Worm (Caenorhabditis elegans) whole organism, L2 larva: ENCODE data around the gene F32D8.13.

ENCODE experiments used
- C34F6.9 ChIP-seq: fragments of 150-350 bp; optimal IDR thresholded peaks from 2 replicates; lab custom pipeline; 2014; ENCODE audit warnings: missing biosample characterization, missing genetic modification characterization
- F13H6.1 ChIP-seq: sonication (generic microtip); optimal IDR thresholded peaks from 2 replicates; lab custom pipeline; 2016; ENCODE audit warnings: missing genetic modification characterization, missing compliant biosample characterization
- R02D3.7 ChIP-seq: fragments of 150-350 bp; optimal IDR thresholded peaks from 2 replicates; lab custom pipeline; 2014; ENCODE audit warnings: missing biosample characterization, missing genetic modification characterization
- Y55F3AM.14 ChIP-seq: fragments of 200-800 bp; sonication (Bioruptor generic); optimal IDR thresholded peaks from 2 replicates; lab custom pipeline; 2018; ENCODE audit warnings: mild to moderate bottlenecking, missing genetic modification characterization, missing compliant biosample characterization
- alr-1 ChIP-seq: fragments of 150-350 bp; optimal IDR thresholded peaks from 2 replicates; lab custom pipeline; 2014; ENCODE audit warnings: missing biosample characterization, missing genetic modification characterization
- ama-1 ChIP-seq: fragments of 150-350 bp; optimal IDR thresholded peaks from 2 replicates; lab custom pipeline; 2018; ENCODE audit warnings: inconsistent platforms
- blmp-1 ChIP-seq: sonication (generic microtip); optimal IDR thresholded peaks from 2 replicates; lab custom pipeline; 2017; ENCODE audit warnings: missing genetic modification characterization, mild to moderate bottlenecking, missing compliant biosample characterization, antibody characterized with exemption, moderate library complexity; ENCODE audit not compliant: insufficient read depth
- ceh-16 ChIP-seq: fragments of 150-350 bp; optimal IDR thresholded peaks from 2 replicates; lab custom pipeline; 2014; ENCODE audit warnings: missing biosample characterization, missing genetic modification characterization
- crh-2 ChIP-seq: sonication (generic microtip); optimal IDR thresholded peaks from 2 replicates; lab custom pipeline; 2017; ENCODE audit warnings: missing biosample characterization, missing genetic modification characterization
- egl-27 ChIP-seq: sonication (generic microtip); optimal IDR thresholded peaks from 3 replicates; lab custom pipeline; 2017; ENCODE audit warnings: missing biosample characterization, missing genetic modification reagents, missing genetic modification characterization
- fos-1 ChIP-seq: fragments of 150-350 bp; optimal IDR thresholded peaks from 2 replicates; lab custom pipeline; 2014; ENCODE audit warnings: missing biosample characterization, missing genetic modification characterization
- lin-39 ChIP-seq: fragments of 150-350 bp; optimal IDR thresholded peaks from 2 replicates; lab custom pipeline; 2014; ENCODE audit warnings: missing biosample characterization, missing genetic modification reagents, missing genetic modification characterization
- lsy-2 ChIP-seq, 2 experiments: fragments of 150-350 bp in 1 of 2; sonication (generic microtip) in 1 of 2; optimal IDR thresholded peaks; 2 replicates each; lab custom pipeline; 2014 to 2017; ENCODE audit warnings: missing biosample characterization in 2 of 2, missing genetic modification characterization in 2 of 2
- nhr-11 ChIP-seq: fragments of 150-350 bp; optimal IDR thresholded peaks from 2 replicates; lab custom pipeline; 2014; ENCODE audit warnings: missing biosample characterization, missing genetic modification characterization
- nhr-12 ChIP-seq: fragments of 150-350 bp; optimal IDR thresholded peaks from 2 replicates; lab custom pipeline; 2014; ENCODE audit warnings: missing biosample characterization, missing genetic modification characterization
- nhr-129 ChIP-seq: fragments of 150-350 bp; optimal IDR thresholded peaks from 2 replicates; lab custom pipeline; 2014; ENCODE audit warnings: missing biosample characterization, missing genetic modification characterization
- nhr-21 ChIP-seq: fragments of 150-350 bp; optimal IDR thresholded peaks from 2 replicates; lab custom pipeline; 2014; ENCODE audit warnings: missing biosample characterization, missing genetic modification characterization
- nhr-23 ChIP-seq: fragments of 150-350 bp; optimal IDR thresholded peaks from 2 replicates; lab custom pipeline; 2014; ENCODE audit warnings: missing biosample characterization, missing genetic modification reagents, missing genetic modification characterization
- nhr-25 ChIP-seq: fragments of 150-350 bp; sonication (generic microtip); optimal IDR thresholded peaks from 3 replicates; lab custom pipeline; 2014; ENCODE audit warnings: missing biosample characterization, missing genetic modification characterization
- nhr-77 ChIP-seq: fragments of 150-350 bp; optimal IDR thresholded peaks from 2 replicates; lab custom pipeline; 2014; ENCODE audit warnings: missing biosample characterization, missing genetic modification characterization
- peb-1 ChIP-seq: fragments of 150-350 bp; optimal IDR thresholded peaks from 2 replicates; lab custom pipeline; 2014; ENCODE audit warnings: missing biosample characterization, missing genetic modification characterization
- sem-4 ChIP-seq: fragments of 150-350 bp; optimal IDR thresholded peaks from 2 replicates; lab custom pipeline; 2014; ENCODE audit warnings: missing biosample characterization, missing genetic modification reagents, missing genetic modification characterization
- skn-1 ChIP-seq: sonication (generic microtip); optimal IDR thresholded peaks from 2 replicates; lab custom pipeline; 2017; ENCODE audit warnings: missing biosample characterization, missing genetic modification characterization
- sma-3 ChIP-seq: sonication (generic microtip); optimal IDR thresholded peaks from 2 replicates; lab custom pipeline; 2016; ENCODE audit warnings: missing genetic modification reagents, missing genetic modification characterization, missing compliant biosample characterization
- sma-9 ChIP-seq, 2 experiments: fragments of 150-350 bp in 1 of 2; sonication (generic microtip) in 1 of 2; optimal IDR thresholded peaks; 2 replicates each; lab custom pipeline; 2014 to 2016; ENCODE audit warnings: missing genetic modification characterization in 2 of 2, mild to moderate bottlenecking in 1 of 2, missing biosample characterization in 1 of 2, missing compliant biosample characterization in 1 of 2, missing genetic modification reagents in 1 of 2, moderate library complexity in 1 of 2
- snpc-4 ChIP-seq: fragments of 150-350 bp; optimal IDR thresholded peaks from 2 replicates; lab custom pipeline; 2014; ENCODE audit warnings: missing biosample characterization, missing genetic modification characterization
- unc-55 ChIP-seq: fragments of 150-350 bp; sonication (generic microtip); optimal IDR thresholded peaks from 3 replicates; lab custom pipeline; 2014; ENCODE audit warnings: missing biosample characterization, missing genetic modification reagents, missing genetic modification characterization
- zag-1 ChIP-seq: fragments of 150-350 bp; optimal IDR thresholded peaks from 2 replicates; lab custom pipeline; 2014; ENCODE audit warnings: missing biosample characterization, missing genetic modification characterization
- ztf-4 ChIP-seq: fragments of 150-350 bp; optimal IDR thresholded peaks from 2 replicates; lab custom pipeline; 2014; ENCODE audit warnings: missing biosample characterization, missing genetic modification characterization

F32D8.13 gene

ce11 chrV:10866340-10866739, 30.0 kb downstream of the F32D8.13 start:
- peak; percentile 30 for TF ChIP-seq Y55F3AM.14 (GFP tag; lab: Kevin White, UChicago)

- no peak for TF ChIP-seq R02D3.7 (tag; lab: Kevin White, UChicago)
- no peak for TF ChIP-seq nhr-129 (tag; lab: Kevin White, UChicago)
- no peak for TF ChIP-seq snpc-4 (tag; lab: Kevin White, UChicago)
- TF ChIP-seq F13H6.1 (tag; lab: Kevin White, UChicago): no peak
- TF ChIP-seq peb-1: no peak
- TF ChIP-seq skn-1 (tag; lab: Kevin White, UChicago): no peak
- no peak for TF ChIP-seq crh-2 (tag; lab: Kevin White, UChicago)
Observed at ce11 chrV:10865599-10865998, 30.7 kb downstream of the F32D8.13 start, which contains the start of gene saeg-1. saeg-1 (minus strand) TSS chrV:10865699.

- no peak for TF ChIP-seq crh-2 (tag; lab: Kevin White, UChicago)
- TF ChIP-seq nhr-25: no peak
- TF ChIP-seq skn-1 (tag; lab: Kevin White, UChicago): no peak
- peak; percentile 44 for TF ChIP-seq sma-9 (GFP tag; optimal IDR thresholded peaks at IDR 0.05; lab: Kevin White, UChicago)
- TF ChIP-seq sma-9 (tag; optimal IDR thresholded peaks at IDR 0.05; lab: Kevin White, UChicago): no peak
- no peak for TF ChIP-seq fos-1 (tag; lab: Kevin White, UChicago)
- TF ChIP-seq sem-4 (tag; lab: Kevin White, UChicago): no peak
- no peak for TF ChIP-seq snpc-4 (tag; lab: Kevin White, UChicago)
- no peak for TF ChIP-seq nhr-77 (tag; lab: Kevin White, UChicago)
- TF ChIP-seq sma-3 (GFP tag; lab: Kevin White, UChicago): no peak
- no peak for TF ChIP-seq nhr-23 (tag; lab: Kevin White, UChicago)
- peak; percentile 8 for TF ChIP-seq nhr-21
- TF ChIP-seq Y55F3AM.14 (GFP tag; lab: Kevin White, UChicago): no peak
- no peak for TF ChIP-seq zag-1
- TF ChIP-seq blmp-1: no peak
- no peak for TF ChIP-seq alr-1 (tag; lab: Kevin White, UChicago)
Observed at ce11 chrV:10862457-10863097, 33.8 kb downstream of the F32D8.13 start.

ce11 chrV:10861611-10862262, 34.6 kb downstream of the F32D8.13 start:
- TF ChIP-seq nhr-12 (tag; lab: Kevin White, UChicago) (no peak), ztf-4 (peak; percentile 38), C34F6.9 (peak; percentile 71), unc-55 (peak; percentile 41), F13H6.1 (tag; lab: Kevin White, UChicago) (peak; percentile 7), lsy-2 (tag; optimal IDR thresholded peaks at IDR 0.05; lab: Kevin White, UChicago) (peak in 1 of 2 experiments; percentile 36), lin-39 (tag; lab: Kevin White, UChicago) (no peak), Y55F3AM.14 (GFP tag; lab: Kevin White, UChicago) (peak; percentile 54), nhr-11 (tag; lab: Kevin White, UChicago) (no peak), sma-9 (GFP tag; optimal IDR thresholded peaks at IDR 0.05; lab: Kevin White, UChicago) (peak; percentile 37), sma-9 (tag; optimal IDR thresholded peaks at IDR 0.05; lab: Kevin White, UChicago) (no peak), crh-2 (tag; lab: Kevin White, UChicago) (no peak), nhr-129 (tag; lab: Kevin White, UChicago) (peak; percentile 74)

DNA sequence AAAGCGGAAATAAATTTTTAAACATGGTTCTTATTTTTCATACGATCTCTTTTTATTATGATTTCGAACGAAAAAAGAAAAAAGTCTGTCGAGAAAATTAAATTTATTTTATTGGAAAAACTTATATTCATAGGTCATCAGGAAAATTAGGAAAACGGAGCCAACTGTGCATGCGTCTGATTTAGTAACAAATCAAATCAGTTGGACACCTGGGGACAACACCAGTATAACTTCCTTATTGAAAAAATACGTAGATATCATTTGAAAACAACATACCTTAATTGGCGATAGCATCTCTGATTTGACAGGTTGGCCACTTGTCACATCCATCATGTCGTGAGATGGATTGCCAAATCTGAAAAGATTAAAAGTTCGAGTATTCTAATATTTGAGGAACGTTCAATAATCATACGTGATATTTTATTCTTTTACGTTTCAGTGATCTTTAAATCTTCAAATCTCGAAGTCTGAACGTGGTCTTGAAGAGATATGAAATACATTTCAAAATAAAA, 35.8 kb downstream of the F32D8.13 start:
- TF ChIP-seq lin-39 (tag; lab: Kevin White, UChicago) (no peak), nhr-25 (peak; percentile 17), ama-1 (lab: Kevin White, UChicago) (no peak), blmp-1 (peak; percentile 18), ceh-16 (peak; percentile 52), egl-27 (peak; percentile 41), sma-9 (GFP tag; optimal IDR thresholded peaks at IDR 0.05; lab: Kevin White, UChicago) (peak; percentile 72), sma-9 (tag; optimal IDR thresholded peaks at IDR 0.05; lab: Kevin White, UChicago) (no peak)
